Fruit fly (Drosophila melanogaster) whole organism, embryonic: Measurements from ENCODE around the gene cwo.

Source experiments
- CG11560 ChIP-seq: fragments of 200-800 bp; sonication (Bioruptor generic); IDR thresholded peaks from 3 replicates; pipeline ENCODE4 v1.3.6; 2022; ENCODE audit warnings: missing biosample characterization, missing genetic modification characterization
- CG1603 ChIP-seq: fragments of 200-800 bp; sonication (Bioruptor generic); optimal IDR thresholded peaks from 2 replicates; lab custom pipeline; 2019; ENCODE audit warnings: missing biosample characterization, mild to moderate bottlenecking, missing genetic modification characterization, moderate library complexity
- CG17328 ChIP-seq: fragments of 200-800 bp; sonication (Bioruptor generic); IDR thresholded peaks from 2 replicates; pipeline ENCODE4 v1.3.6; 2022; ENCODE audit warnings: missing biosample characterization, missing genetic modification characterization
- al ChIP-seq: fragments of 200-800 bp; sonication (Bioruptor generic); IDR thresholded peaks from 2 replicates; pipeline ENCODE4 v1.3.6; 2022; ENCODE audit warnings: missing biosample characterization, missing genetic modification characterization
- inv ChIP-seq: fragments of 200-800 bp; sonication (Bioruptor generic); IDR thresholded peaks from 2 replicates; pipeline ENCODE4 v1.3.6; 2022; ENCODE audit warnings: missing biosample characterization, missing genetic modification characterization; ENCODE audit not compliant: partially characterized antibody
- lov ChIP-seq, 2 experiments: fragments of 200-800 bp in 1 of 2; fragments of >200 bp in 1 of 2; sonication (Bioruptor generic) in 1 of 2; IDR thresholded peaks in 1 of 2; optimal IDR thresholded peaks in 1 of 2; 2 replicates in 1 of 2; 3 replicates in 1 of 2; pipeline versions ENCODE4 v1.3.6 to Lab custom; 2017 to 2022; ENCODE audit warnings: missing biosample characterization in 1 of 2, missing genetic modification characterization in 1 of 2
- sisA ChIP-seq: fragments of 200-800 bp; sonication (Bioruptor generic); IDR thresholded peaks from 2 replicates; pipeline ENCODE4 v1.3.6; 2022; ENCODE audit warnings: missing biosample characterization, missing genetic modification characterization
- wek ChIP-seq: fragments of 200-800 bp; sonication (Bioruptor generic); optimal IDR thresholded peaks from 3 replicates; lab custom pipeline; 2018; ENCODE audit warnings: missing biosample characterization, mild to moderate bottlenecking, missing genetic modification characterization, moderate library complexity

DNA sequence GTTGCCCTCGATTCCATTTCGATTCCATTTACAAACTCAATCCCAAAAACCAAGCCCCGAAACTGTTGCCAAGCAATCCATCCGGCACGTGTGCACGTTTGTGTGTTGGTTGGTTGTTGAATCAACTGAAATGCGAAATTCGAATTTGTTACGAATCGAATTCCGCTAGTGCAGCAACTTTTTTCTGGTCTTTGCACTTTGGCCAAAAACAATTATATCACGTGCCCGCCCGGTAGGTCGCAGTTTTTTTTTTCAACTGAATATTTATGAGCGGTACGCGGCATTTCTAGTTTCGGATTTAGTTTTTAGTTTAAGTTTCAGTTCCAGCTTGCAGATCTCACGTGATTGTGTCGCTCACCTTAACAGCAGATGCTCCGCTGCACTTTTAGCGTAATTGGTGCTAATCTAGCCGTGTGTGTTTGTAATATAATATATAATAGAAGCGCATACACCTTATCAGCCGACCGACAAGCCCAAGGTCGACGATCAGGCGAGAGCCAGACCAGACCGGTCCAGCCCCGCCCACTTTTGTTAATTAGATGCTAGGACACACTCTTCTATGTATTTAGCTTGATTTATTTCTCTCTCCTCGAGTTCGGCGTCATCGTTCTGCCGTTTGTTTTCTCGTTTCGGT, 5.1 kb downstream of the cwo start:
- TF ChIP-seq al (GFP tag; lab: Robert Waterston, UW) (no peak), wek (GFP tag; lab: Kevin White, UChicago) (no peak), CG11560 (no peak), lov (optimal IDR thresholded peaks at IDR 0.05; lab: Kevin White, UChicago) (no peak), lov (GFP tag; IDR thresholded peaks at IDR 0.05; lab: Robert Waterston, UW) (no peak), sisA (GFP tag; lab: Robert Waterston, UW) (no peak), CG17328 (GFP tag; lab: Robert Waterston, UW) (no peak), inv (no peak), CG1603 (tag; lab: Kevin White, UChicago) (no peak)
